Worm (Caenorhabditis elegans) whole organism, midembryonic: ENCODE data around the gene C29E4.17.

Experiments
- T22C8.4 ChIP-seq: fragments of 200-800 bp; sonication (Bioruptor generic); IDR thresholded peaks from 2 replicates; pipeline ENCODE4 v1.3.6; 2022; ENCODE audit warnings: missing genetic modification characterization, missing compliant biosample characterization
- med-1 ChIP-seq: sonication (generic microtip); optimal IDR thresholded peaks from 2 replicates; lab custom pipeline; 2017; ENCODE audit warnings: missing genetic modification characterization, mild to moderate bottlenecking, missing compliant biosample characterization, antibody characterized with exemption, missing genetic modification reagents; ENCODE audit not compliant: insufficient read depth
- ref-1 ChIP-seq: fragments of 200-800 bp; sonication (Bioruptor generic); conservative IDR thresholded peaks from 2 replicates; pipeline ENCODE4 v1.3.6; 2022; ENCODE audit warnings: missing genetic modification reagents, missing genetic modification characterization, missing compliant biosample characterization
- tab-1 ChIP-seq: fragments of 200-800 bp; sonication (Bioruptor generic); IDR thresholded peaks from 2 replicates; pipeline ENCODE4 v1.3.6; 2022; ENCODE audit warnings: missing genetic modification characterization, missing compliant biosample characterization
- ztf-29 ChIP-seq: fragments of 200-800 bp; sonication (Bioruptor generic); IDR thresholded peaks from 2 replicates; pipeline ENCODE4 v1.3.6; 2022; ENCODE audit warnings: missing genetic modification reagents, missing genetic modification characterization, missing compliant biosample characterization

ce11 chrIII:7909263-7909662 is 13.0 kb upstream of the C29E4.17 start, which contains the start of gene ZK688.1:
- TF ChIP-seq tab-1 (GFP tag; lab: Robert Waterston, UW): no peak
- TF ChIP-seq T22C8.4: no peak
- TF ChIP-seq ref-1 (GFP tag; lab: Robert Waterston, UW): no peak
- TF ChIP-seq med-1 (GFP tag; lab: Kevin White, UChicago): no peak
- TF ChIP-seq ztf-29 (GFP tag; lab: Robert Waterston, UW): no peak
